Fruit fly (Drosophila melanogaster) S2 (cell line): ENCODE data around the gene amd.

Experiments used
- CG8478 ChIP-seq: fragments of >200 bp; optimal IDR thresholded peaks from 2 replicates; lab custom pipeline; 2018
- CTCF ChIP-seq, 2 experiments: fragments of >200 bp; optimal IDR thresholded peaks; 2 replicates each; lab custom pipeline; 2018

DNA sequence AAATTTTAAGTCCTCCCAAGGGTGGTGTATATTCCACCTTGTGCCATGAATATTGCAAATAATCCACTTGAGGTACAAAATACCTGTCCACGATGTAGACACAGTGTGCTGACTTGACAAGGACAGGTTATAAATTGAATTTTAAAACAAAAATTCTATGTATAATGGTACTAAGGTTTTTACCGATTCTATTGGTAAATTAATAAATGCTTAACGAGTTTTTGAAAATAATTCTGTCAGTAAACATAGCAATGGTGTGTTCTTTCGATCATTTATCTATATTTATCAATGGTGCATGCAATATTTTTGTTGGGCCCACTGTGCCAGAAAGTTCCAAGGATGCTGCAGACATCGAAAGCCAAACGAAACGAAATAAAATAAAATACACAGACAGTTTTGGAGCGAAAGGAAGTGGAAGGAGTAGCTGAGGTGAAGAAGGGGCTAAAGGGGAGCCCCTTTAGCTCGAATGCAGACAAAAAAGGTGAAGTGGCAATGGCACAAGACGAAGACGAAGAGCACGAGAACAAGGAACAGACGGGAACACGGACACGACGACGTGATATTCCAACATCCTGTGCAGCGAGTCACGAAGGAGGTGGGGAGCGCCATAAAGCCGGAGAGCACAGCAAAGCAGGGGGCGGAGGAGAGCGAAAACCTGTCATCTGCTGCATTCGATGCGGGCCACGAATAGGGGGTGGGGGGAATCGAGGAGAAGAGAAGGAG is 26.2 kb downstream of the amd start:
- TF ChIP-seq CG8478 (lab: Kevin White, UChicago): no peak
- TF ChIP-seq CTCF (optimal IDR thresholded peaks at IDR 0.05; lab: Kevin White, UChicago): no peak
